Fruit fly (Drosophila melanogaster) whole organism, adult: Measurements from ENCODE around the gene CG13064.

Experiments used
- CG11617 ChIP-seq: fragments of 200-800 bp; sonication (Bioruptor generic); optimal IDR thresholded peaks from 2 replicates; lab custom pipeline; 2017; ENCODE audit warnings: mild to moderate bottlenecking, missing biosample characterization, missing genetic modification reagents, missing genetic modification characterization
- CG12768 ChIP-seq: fragments of 200-800 bp; sonication (Bioruptor generic); optimal IDR thresholded peaks from 2 replicates; lab custom pipeline; 2017; ENCODE audit warnings: missing biosample characterization, missing genetic modification characterization, mild to moderate bottlenecking, moderate library complexity, missing genetic modification reagents
- CG1620 ChIP-seq: fragments of 200-800 bp; sonication (Bioruptor generic); optimal IDR thresholded peaks from 2 replicates; lab custom pipeline; 2016; ENCODE audit warnings: missing biosample characterization, missing genetic modification characterization
- bab1 ChIP-seq: fragments of 200-800 bp; sonication (Bioruptor generic); optimal IDR thresholded peaks from 3 replicates; lab custom pipeline; 2019; ENCODE audit warnings: missing biosample characterization, mild to moderate bottlenecking, missing genetic modification characterization, moderate library complexity
- ovo ChIP-seq: fragments of 200-800 bp; sonication (Bioruptor generic); optimal IDR thresholded peaks from 2 replicates; lab custom pipeline; 2016; ENCODE audit warnings: missing biosample characterization, missing genetic modification characterization

DNA sequence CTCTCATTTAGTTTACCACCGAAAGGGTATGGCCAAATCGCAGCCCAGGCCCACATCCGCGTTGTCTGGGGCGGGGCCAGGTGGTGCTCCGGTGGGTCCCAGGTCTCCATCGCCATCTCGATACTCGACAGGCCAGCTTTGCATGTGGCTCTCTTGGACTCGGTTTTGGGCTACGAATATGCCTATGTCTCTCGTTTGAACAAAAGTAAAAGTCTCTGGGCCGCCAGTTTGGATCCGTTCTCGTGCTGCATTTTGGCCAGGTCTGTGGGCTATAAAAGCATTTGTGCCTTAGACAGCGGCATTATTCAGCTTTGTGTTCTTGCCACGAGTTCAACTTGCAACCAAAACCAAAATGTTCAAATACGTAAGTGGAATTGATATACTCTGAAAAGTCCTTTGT, 3.1 kb upstream of the CG13064 start, which contains the start of gene CG13065:
- TF ChIP-seq CG11617, result no peak
- no peak for TF ChIP-seq bab1
- no peak for TF ChIP-seq ovo (GFP tag; lab: Kevin White, UChicago)
- no peak for TF ChIP-seq CG12768
- no peak for TF ChIP-seq CG1620
